Worm (Caenorhabditis elegans): ENCODE data around the gene str-30.

ce11 chrV:3711544-3711943, 13.3 kb upstream of the str-30 start:
- TF ChIP-seq T22C8.4 (GFP tag; IDR thresholded peaks at IDR 0.05) (no peak), cog-1 (tag; optimal IDR thresholded peaks at IDR 0.05) (no peak), flt-1 (GFP tag; IDR thresholded peaks at IDR 0.05) (no peak), med-1 (GFP tag; optimal IDR thresholded peaks at IDR 0.05; ENCODE audit: insufficient read depth) (no peak), ref-1 (GFP tag; conservative IDR thresholded peaks at IDR 0.05) (no peak), ztf-23 (GFP tag; IDR thresholded peaks at IDR 0.05) (no peak), tab-1 (GFP tag; IDR thresholded peaks at IDR 0.05) (no peak)
